Fruit fly (Drosophila melanogaster): ENCODE data around the gene nej.

nej gene

DNA sequence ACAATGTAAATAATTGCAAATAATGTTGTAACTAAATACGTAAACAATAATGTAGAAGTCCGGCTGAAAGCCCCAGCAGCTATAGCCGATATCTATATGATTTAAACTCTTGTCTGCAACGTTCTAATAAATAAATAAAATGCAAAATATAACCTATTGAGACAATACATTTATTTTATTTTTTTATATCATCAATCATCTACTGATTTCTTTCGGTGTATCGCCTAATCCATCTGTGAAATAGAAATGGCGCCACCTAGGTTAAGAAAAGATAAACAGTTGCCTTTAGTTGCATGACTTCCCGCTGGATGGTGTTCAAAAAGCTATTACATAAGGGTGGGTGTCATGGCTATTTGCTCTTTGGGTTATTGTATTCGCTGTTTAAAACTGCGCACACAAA, 757 bp upstream of the nej start (continued):
- TF ChIP-seq CG10979 (tag; optimal IDR thresholded peaks at IDR 0.05) (peak; percentile 96), pb (GFP tag; optimal IDR thresholded peaks at IDR 0.05) (peak; percentile 30), run (tag; optimal IDR thresholded peaks at IDR 0.05) (peak; percentile 96), usp (GFP tag; optimal IDR thresholded peaks at IDR 0.05) (no peak), stc (GFP tag; IDR thresholded peaks at IDR 0.05) (peak; percentile 96), CG9932 (GFP tag; IDR thresholded peaks at IDR 0.05) (peak; percentile 93), NK7.1 (GFP tag; optimal IDR thresholded peaks at IDR 0.05) (peak; percentile 75), CG18599 (GFP tag; optimal IDR thresholded peaks at IDR 0.05) (peak; percentile 95), B-H1 (GFP tag; IDR thresholded peaks at IDR 0.05) (peak; percentile 92), HLHmδ (GFP tag; optimal IDR thresholded peaks at IDR 0.05) (no peak), Fer1 (GFP tag; optimal IDR thresholded peaks at IDR 0.05) (peak; percentile 98), CG13424 (tag; optimal IDR thresholded peaks at IDR 0.05) (peak; percentile 95), knrl (GFP tag; IDR thresholded peaks at IDR 0.05; ENCODE audit: partially characterized antibody) (peak; percentile 25; the same call in 1 of the 3 replicates), row (GFP tag; IDR thresholded peaks at IDR 0.05) (peak; percentile 84), Dek (tag; optimal IDR thresholded peaks at IDR 0.05) (peak; percentile 96), CG33213 (GFP tag; optimal IDR thresholded peaks at IDR 0.05) (peak; percentile 60), CG1529 (GFP tag; optimal IDR thresholded peaks at IDR 0.05) (peak; percentile 92), CoRest (tag; optimal IDR thresholded peaks at IDR 0.05) (peak; percentile 96), CG10431 (GFP tag; optimal IDR thresholded peaks at IDR 0.05) (peak; percentile 85), CG18011 (GFP tag; optimal IDR thresholded peaks at IDR 0.05) (peak; percentile 83), pnt (GFP tag; optimal IDR thresholded peaks at IDR 0.05) (peak; percentile 67), Asciz (GFP tag; optimal IDR thresholded peaks at IDR 0.05) (peak; percentile 95), ranshi (GFP tag; IDR thresholded peaks at IDR 0.05) (peak; percentile 92), CG11456 (GFP tag; IDR thresholded peaks at IDR 0.05) (peak; percentile 96), CG9797 (GFP tag; optimal IDR thresholded peaks at IDR 0.05) (peak; percentile 38), Bgb (GFP tag; IDR thresholded peaks at IDR 0.05; ENCODE audit: partially characterized antibody) (no peak), CG6813 (GFP tag; optimal IDR thresholded peaks at IDR 0.05) (peak; percentile 98), Spps (tag; optimal IDR thresholded peaks at IDR 0.05) (peak; percentile 94), HLH3B (GFP tag; IDR thresholded peaks at IDR 0.05) (peak; percentile 93), fd3F (GFP tag; optimal IDR thresholded peaks at IDR 0.05) (peak; percentile 92), Elba2 (GFP tag; optimal IDR thresholded peaks at IDR 0.05) (no peak), Ravus (GFP tag; IDR thresholded peaks at IDR 0.05) (peak; percentile 73), sima (GFP tag; optimal IDR thresholded peaks at IDR 0.05) (peak; percentile 55), dmrt99B (tag; optimal IDR thresholded peaks at IDR 0.05) (peak; percentile 96), Kr (GFP tag; optimal IDR thresholded peaks at IDR 0.05) (peak; percentile 60), fd64A (GFP tag; optimal IDR thresholded peaks at IDR 0.05) (peak; percentile 88), CG8359 (GFP tag; optimal IDR thresholded peaks at IDR 0.05; ENCODE audit: borderline replicate concordance) (peak; percentile 88), NC2β (GFP tag; optimal IDR thresholded peaks at IDR 0.05) (peak; percentile 73), CG6254 (GFP tag; optimal IDR thresholded peaks at IDR 0.05) (peak; percentile 94), CG14050 (GFP tag; IDR thresholded peaks at IDR 0.05) (peak; percentile 89), Camta (GFP tag; optimal IDR thresholded peaks at IDR 0.05) (peak; percentile 83), NC2α (GFP tag; optimal IDR thresholded peaks at IDR 0.05) (peak; percentile 52), CG12299 (tag; optimal IDR thresholded peaks at IDR 0.05) (peak; percentile 97), CG12155 (GFP tag; optimal IDR thresholded peaks at IDR 0.05) (peak; percentile 79), CG18476 (GFP tag; optimal IDR thresholded peaks at IDR 0.05) (peak; percentile 92), wor (GFP tag; IDR thresholded peaks at IDR 0.05) (peak; percentile 67), CG1024 (GFP tag; IDR thresholded peaks at IDR 0.05) (peak; percentile 91), Mrtf (GFP tag; IDR thresholded peaks at IDR 0.05) (peak; percentile 87), CG2129 (GFP tag; IDR thresholded peaks at IDR 0.05; ENCODE audit: partially characterized antibody) (no peak), CG17802 (tag; optimal IDR thresholded peaks at IDR 0.05) (peak; percentile 83)

All from whole organism, embryonic.